Worm (Caenorhabditis elegans) whole organism, mixed stage, embryonic: ENCODE data around the gene C11H1.9.
A peak's percentile ranks its signal among the peaks of the same experiment; 100 is the strongest.

Experiments
- ces-1 ChIP-seq: fragments of 150-350 bp; optimal IDR thresholded peaks from 2 replicates; lab custom pipeline; 2014; ENCODE audit warnings: missing biosample characterization, missing genetic modification reagents, missing genetic modification characterization
- elt-3 ChIP-seq: fragments of 150-350 bp; optimal IDR thresholded peaks from 2 replicates; lab custom pipeline; 2014; ENCODE audit warnings: missing biosample characterization, missing genetic modification characterization
- flh-1 ChIP-seq: fragments of 200-800 bp; sonication (Bioruptor generic); optimal IDR thresholded peaks from 2 replicates; lab custom pipeline; 2018; ENCODE audit warnings: mild to moderate bottlenecking, missing genetic modification characterization, moderate library complexity, missing compliant biosample characterization
- hlh-1 ChIP-seq: fragments of 150-350 bp; optimal IDR thresholded peaks from 2 replicates; lab custom pipeline; 2014; ENCODE audit warnings: missing biosample characterization, missing genetic modification reagents, missing genetic modification characterization
- lin-13 ChIP-seq: fragments of 150-350 bp; optimal IDR thresholded peaks from 2 replicates; lab custom pipeline; 2014; ENCODE audit warnings: missing biosample characterization, missing genetic modification characterization
- mab-5 ChIP-seq: fragments of 150-350 bp; optimal IDR thresholded peaks from 2 replicates; lab custom pipeline; 2014; ENCODE audit warnings: missing biosample characterization, missing genetic modification characterization
- mls-2 ChIP-seq: sonication (generic microtip); optimal IDR thresholded peaks from 2 replicates; lab custom pipeline; 2016; ENCODE audit warnings: mild to moderate bottlenecking, missing genetic modification characterization, moderate library complexity, missing compliant biosample characterization
- nhr-76 ChIP-seq: sonication (generic microtip); optimal IDR thresholded peaks from 2 replicates; lab custom pipeline; 2017; ENCODE audit warnings: missing biosample characterization, missing genetic modification characterization
- pha-4 ChIP-seq: fragments of 150-350 bp; optimal IDR thresholded peaks from 2 replicates; lab custom pipeline; 2018; ENCODE audit warnings: missing biosample characterization, missing genetic modification reagents, missing genetic modification characterization
- snpc-4 ChIP-seq: fragments of 150-350 bp; optimal IDR thresholded peaks from 2 replicates; lab custom pipeline; 2014; ENCODE audit warnings: missing biosample characterization, missing genetic modification characterization
- tbx-8 ChIP-seq: fragments of 200-800 bp; sonication (Bioruptor generic); optimal IDR thresholded peaks from 2 replicates; lab custom pipeline; 2018; ENCODE audit warnings: mild to moderate bottlenecking, missing genetic modification characterization, moderate library complexity, missing compliant biosample characterization
- unc-39 ChIP-seq: fragments of 150-350 bp; optimal IDR thresholded peaks from 2 replicates; lab custom pipeline; 2014; ENCODE audit warnings: missing biosample characterization, missing genetic modification characterization
- ztf-11 ChIP-seq: fragments of 150-350 bp; optimal IDR thresholded peaks from 2 replicates; lab custom pipeline; 2014; ENCODE audit warnings: missing biosample characterization, missing genetic modification characterization

ce11 chrX:14292632-14293031 lies 27.6 kb downstream of the C11H1.9 start:
- no peak for TF ChIP-seq nhr-76 (tag; lab: Kevin White, UChicago)
- no peak for TF ChIP-seq ces-1 (GFP tag; lab: Kevin White, UChicago)
- TF ChIP-seq elt-3 (tag; lab: Kevin White, UChicago): no peak
- TF ChIP-seq ztf-11 (tag; lab: Kevin White, UChicago): no peak
- TF ChIP-seq mls-2 (tag; lab: Kevin White, UChicago): no peak
- TF ChIP-seq snpc-4 (tag; lab: Kevin White, UChicago): no peak
- TF ChIP-seq hlh-1 (tag; lab: Kevin White, UChicago): peak; percentile 18
- TF ChIP-seq pha-4: no peak
- no peak for TF ChIP-seq lin-13 (tag; lab: Kevin White, UChicago)
- TF ChIP-seq tbx-8 (GFP tag; lab: Kevin White, UChicago): no peak
- TF ChIP-seq flh-1: no peak
- TF ChIP-seq unc-39 (tag; lab: Kevin White, UChicago): no peak
- TF ChIP-seq mab-5 (tag; lab: Kevin White, UChicago): no peak
